Fruit fly (Drosophila melanogaster): ENCODE data around the gene CG33710.
A peak's percentile ranks its signal among the peaks of the same experiment; 100 is the strongest.

Gene CG33710

DNA sequence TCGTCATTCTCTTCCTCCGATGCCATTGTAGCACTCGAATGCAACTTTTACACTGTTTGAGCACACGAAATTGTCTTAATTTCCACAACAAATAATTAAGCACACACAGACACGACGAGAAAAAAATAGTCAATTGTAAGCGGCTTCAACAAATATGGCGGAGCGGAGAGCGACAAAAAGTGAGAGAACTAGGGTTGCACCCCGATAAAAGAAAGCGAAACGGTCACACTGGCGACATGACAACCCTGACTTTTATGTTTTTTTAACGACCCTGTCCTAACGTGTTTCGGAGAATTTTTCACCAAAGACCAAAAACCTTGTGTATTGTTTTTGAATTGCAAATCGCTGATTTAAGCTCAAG, 42.6 kb downstream of the CG33710 start, which contains the start of the genes Mi-2 and Prp3 (continued):
- TF ChIP-seq Myb (GFP tag; optimal IDR thresholded peaks at IDR 0.05) (peak; percentile 84), CG34376 (GFP tag; optimal IDR thresholded peaks at IDR 0.05) (peak; percentile 51), CG6272 (GFP tag; IDR thresholded peaks at IDR 0.05) (no peak), CG12299 (tag; optimal IDR thresholded peaks at IDR 0.05) (peak; percentile 69), CG10267 (tag; optimal IDR thresholded peaks at IDR 0.05) (peak; percentile 52), h (optimal IDR thresholded peaks at IDR 0.05) (no peak), Hmr (GFP tag; optimal IDR thresholded peaks at IDR 0.05) (no peak), Dref (GFP tag; IDR thresholded peaks at IDR 0.05) (peak; percentile 83), CG12236 (GFP tag; optimal IDR thresholded peaks at IDR 0.05) (no peak), CG31365 (tag; optimal IDR thresholded peaks at IDR 0.05) (no peak), repo (GFP tag; optimal IDR thresholded peaks at IDR 0.05) (no peak), CG9932 (GFP tag; IDR thresholded peaks at IDR 0.05) (peak; percentile 20; the same call in 1 of the 2 replicates), B-H2 (GFP tag; optimal IDR thresholded peaks at IDR 0.05) (peak; percentile 57), Sox102F (GFP tag; optimal IDR thresholded peaks at IDR 0.05) (no peak), Stat92E (GFP tag; optimal IDR thresholded peaks at IDR 0.05) (peak in 1 of 3 experiments; percentile 93), danr (GFP tag; IDR thresholded peaks at IDR 0.05) (no peak), tll (GFP tag; optimal IDR thresholded peaks at IDR 0.05) (peak in 1 of 2 experiments; percentile 11), CG14965 (GFP tag; optimal IDR thresholded peaks at IDR 0.05; ENCODE audit: borderline replicate concordance) (no peak), sens (GFP tag) (peak; percentile 83), pb (GFP tag; optimal IDR thresholded peaks at IDR 0.05) (no peak), CG17612 (GFP tag; IDR thresholded peaks at IDR 0.05) (no peak), bab2 (GFP tag; optimal IDR thresholded peaks at IDR 0.05) (no peak), Bteb2 (GFP tag; optimal IDR thresholded peaks at IDR 0.05) (peak; percentile 29), trem (tag; optimal IDR thresholded peaks at IDR 0.05) (peak; percentile 51), CG13123 (GFP tag; optimal IDR thresholded peaks at IDR 0.05) (no peak), Awh (GFP tag; IDR thresholded peaks at IDR 0.05) (no peak), gfzf (GFP tag; optimal IDR thresholded peaks at IDR 0.05) (peak; percentile 73), Lim3 (GFP tag; IDR thresholded peaks at IDR 0.05) (no peak), CG11085 (GFP tag; IDR thresholded peaks at IDR 0.05) (no peak), CG16815 (GFP tag; optimal IDR thresholded peaks at IDR 0.05) (no peak), CG31224 (GFP tag; IDR thresholded peaks at IDR 0.05) (no peak), oc (tag; optimal IDR thresholded peaks at IDR 0.05) (peak; percentile 1), bbx (GFP tag; IDR thresholded peaks at IDR 0.05; ENCODE audit: partially characterized antibody) (0 out of 2 replicates have a peak, but pooled peaks have one; percentile 15), D (optimal IDR thresholded peaks at IDR 0.05) (no peak), D (GFP tag; optimal IDR thresholded peaks at IDR 0.05) (no peak), Trl (optimal IDR thresholded peaks at IDR 0.05) (peak in 1 of 2 experiments; percentile 80), Trl (GFP tag; optimal IDR thresholded peaks at IDR 0.05) (peak; percentile 74), CG15479 (GFP tag; optimal IDR thresholded peaks at IDR 0.05) (no peak), Lhr (GFP tag; optimal IDR thresholded peaks at IDR 0.05) (peak; percentile 17), fu2 (GFP tag; optimal IDR thresholded peaks at IDR 0.05) (no peak), Hsf (GFP tag; optimal IDR thresholded peaks at IDR 0.05) (peak; percentile 21), CG4617 (GFP tag; optimal IDR thresholded peaks at IDR 0.05; ENCODE audit: borderline replicate concordance) (peak; percentile 95), CG10321 (GFP tag; IDR thresholded peaks at IDR 0.05) (peak; percentile 51; the same call in 1 of the 2 replicates), ERR (GFP tag; optimal IDR thresholded peaks at IDR 0.05) (peak; percentile 26), CG17829 (tag; optimal IDR thresholded peaks at IDR 0.05) (peak; percentile 27), CG1529 (GFP tag; optimal IDR thresholded peaks at IDR 0.05) (no peak), emc (GFP tag; optimal IDR thresholded peaks at IDR 0.05) (no peak), Rfx (GFP tag; IDR thresholded peaks at IDR 0.05) (peak; percentile 65), Drgx (GFP tag; IDR thresholded peaks at IDR 0.05) (no peak), Dip2 (GFP tag; IDR thresholded peaks at IDR 0.05) (no peak), otp (GFP tag; IDR thresholded peaks at IDR 0.05) (no peak), unpg (GFP tag; optimal IDR thresholded peaks at IDR 0.05) (no peak), CG11695 (GFP tag; IDR thresholded peaks at IDR 0.05) (no peak; the same call in 2 of the 3 replicates)

Data from whole organism, embryonic.